Worm (Caenorhabditis elegans) whole organism, L2 larva: Measurements from ENCODE around the gene nmr-1.

Experiments used
- C34F6.9 ChIP-seq: fragments of 150-350 bp; optimal IDR thresholded peaks from 2 replicates; lab custom pipeline; 2014; ENCODE audit warnings: missing biosample characterization, missing genetic modification characterization
- F13H6.1 ChIP-seq: sonication (generic microtip); optimal IDR thresholded peaks from 2 replicates; lab custom pipeline; 2016; ENCODE audit warnings: missing genetic modification characterization, missing compliant biosample characterization
- R02D3.7 ChIP-seq: fragments of 150-350 bp; optimal IDR thresholded peaks from 2 replicates; lab custom pipeline; 2014; ENCODE audit warnings: missing biosample characterization, missing genetic modification characterization
- Y55F3AM.14 ChIP-seq: fragments of 200-800 bp; sonication (Bioruptor generic); optimal IDR thresholded peaks from 2 replicates; lab custom pipeline; 2018; ENCODE audit warnings: mild to moderate bottlenecking, missing genetic modification characterization, missing compliant biosample characterization
- alr-1 ChIP-seq: fragments of 150-350 bp; optimal IDR thresholded peaks from 2 replicates; lab custom pipeline; 2014; ENCODE audit warnings: missing biosample characterization, missing genetic modification characterization
- blmp-1 ChIP-seq: sonication (generic microtip); optimal IDR thresholded peaks from 2 replicates; lab custom pipeline; 2017; ENCODE audit warnings: missing genetic modification characterization, mild to moderate bottlenecking, missing compliant biosample characterization, antibody characterized with exemption, moderate library complexity; ENCODE audit not compliant: insufficient read depth
- ceh-82 ChIP-seq: fragments of 150-350 bp; optimal IDR thresholded peaks from 2 replicates; lab custom pipeline; 2014; ENCODE audit warnings: missing biosample characterization, missing genetic modification characterization
- dmd-4 ChIP-seq: sonication (generic microtip); optimal IDR thresholded peaks from 2 replicates; lab custom pipeline; 2017; ENCODE audit warnings: missing biosample characterization, missing genetic modification characterization
- egl-27 ChIP-seq: sonication (generic microtip); optimal IDR thresholded peaks from 3 replicates; lab custom pipeline; 2017; ENCODE audit warnings: missing biosample characterization, missing genetic modification reagents, missing genetic modification characterization
- fos-1 ChIP-seq: fragments of 150-350 bp; optimal IDR thresholded peaks from 2 replicates; lab custom pipeline; 2014; ENCODE audit warnings: missing biosample characterization, missing genetic modification characterization
- lin-11 ChIP-seq: fragments of 150-350 bp; sonication (generic microtip); optimal IDR thresholded peaks from 2 replicates; lab custom pipeline; 2014; ENCODE audit warnings: missing biosample characterization, missing genetic modification characterization, inconsistent platforms, mixed read lengths
- lin-39 ChIP-seq: fragments of 150-350 bp; optimal IDR thresholded peaks from 2 replicates; lab custom pipeline; 2014; ENCODE audit warnings: missing biosample characterization, missing genetic modification reagents, missing genetic modification characterization
- mab-5 ChIP-seq: fragments of 150-350 bp; optimal IDR thresholded peaks from 2 replicates; lab custom pipeline; 2014; ENCODE audit warnings: missing biosample characterization, missing genetic modification characterization
- mbf-1 ChIP-seq: sonication (generic microtip); optimal IDR thresholded peaks from 2 replicates; lab custom pipeline; 2017; ENCODE audit warnings: missing biosample characterization, missing genetic modification characterization
- mdl-1 ChIP-seq, 2 experiments: fragments of 150-350 bp in 1 of 2; sonication (generic microtip) in 1 of 2; optimal IDR thresholded peaks; 2 replicates each; lab custom pipeline; 2017; ENCODE audit warnings: missing biosample characterization in 2 of 2, missing genetic modification characterization in 2 of 2
- nhr-11 ChIP-seq: fragments of 150-350 bp; optimal IDR thresholded peaks from 2 replicates; lab custom pipeline; 2014; ENCODE audit warnings: missing biosample characterization, missing genetic modification characterization
- nhr-129 ChIP-seq: fragments of 150-350 bp; optimal IDR thresholded peaks from 2 replicates; lab custom pipeline; 2014; ENCODE audit warnings: missing biosample characterization, missing genetic modification characterization
- nhr-23 ChIP-seq: fragments of 150-350 bp; optimal IDR thresholded peaks from 2 replicates; lab custom pipeline; 2014; ENCODE audit warnings: missing biosample characterization, missing genetic modification reagents, missing genetic modification characterization
- nhr-237 ChIP-seq: fragments of 150-350 bp; optimal IDR thresholded peaks from 2 replicates; lab custom pipeline; 2014; ENCODE audit warnings: missing biosample characterization, missing genetic modification characterization
- nhr-25 ChIP-seq: fragments of 150-350 bp; sonication (generic microtip); optimal IDR thresholded peaks from 3 replicates; lab custom pipeline; 2014; ENCODE audit warnings: missing biosample characterization, missing genetic modification characterization
- nhr-6 ChIP-seq: fragments of 150-350 bp; optimal IDR thresholded peaks from 2 replicates; lab custom pipeline; 2014; ENCODE audit warnings: missing biosample characterization, missing genetic modification characterization
- peb-1 ChIP-seq: fragments of 150-350 bp; optimal IDR thresholded peaks from 2 replicates; lab custom pipeline; 2014; ENCODE audit warnings: missing biosample characterization, missing genetic modification characterization
- sma-9 ChIP-seq, 2 experiments: fragments of 150-350 bp in 1 of 2; sonication (generic microtip) in 1 of 2; optimal IDR thresholded peaks; 2 replicates each; lab custom pipeline; 2014 to 2016; ENCODE audit warnings: missing genetic modification characterization in 2 of 2, mild to moderate bottlenecking in 1 of 2, missing biosample characterization in 1 of 2, missing compliant biosample characterization in 1 of 2, missing genetic modification reagents in 1 of 2, moderate library complexity in 1 of 2
- unc-39 ChIP-seq: fragments of 150-350 bp; optimal IDR thresholded peaks from 2 replicates; lab custom pipeline; 2014; ENCODE audit warnings: missing biosample characterization, missing genetic modification characterization
- unc-55 ChIP-seq: fragments of 150-350 bp; sonication (generic microtip); optimal IDR thresholded peaks from 3 replicates; lab custom pipeline; 2014; ENCODE audit warnings: missing biosample characterization, missing genetic modification reagents, missing genetic modification characterization
- zag-1 ChIP-seq: fragments of 150-350 bp; optimal IDR thresholded peaks from 2 replicates; lab custom pipeline; 2014; ENCODE audit warnings: missing biosample characterization, missing genetic modification characterization

Gene nmr-1

DNA sequence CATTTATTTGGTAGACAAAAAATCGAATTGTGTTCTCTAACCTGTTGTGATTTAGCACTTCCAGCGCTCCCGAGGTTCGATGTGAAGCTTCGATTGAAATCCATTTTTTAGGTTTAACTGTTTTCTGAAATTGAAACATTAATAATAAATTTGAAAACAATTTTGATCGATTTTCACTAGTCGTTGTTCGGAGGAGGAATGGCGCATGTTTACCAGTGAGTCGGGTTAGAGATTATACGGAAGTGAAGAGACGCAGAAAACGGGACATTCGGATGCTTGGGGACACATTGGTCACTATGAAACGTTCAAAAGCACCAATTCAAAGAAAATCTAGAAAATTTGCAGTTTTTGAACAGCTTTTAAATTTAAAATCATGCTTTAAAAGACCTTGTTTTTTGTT, 47.6 kb downstream of the nmr-1 start, which contains the start of gene fbxl-3:
Gene fbxl-3, minus strand, starts transcription at position 124 of the 400 bp plus-strand sequence.
- TF ChIP-seq egl-27 (tag; lab: Kevin White, UChicago) (no peak), sma-9 (GFP tag; optimal IDR thresholded peaks at IDR 0.05; lab: Kevin White, UChicago) (no peak), sma-9 (tag; optimal IDR thresholded peaks at IDR 0.05; lab: Kevin White, UChicago) (no peak), unc-39 (tag; lab: Kevin White, UChicago) (no peak), nhr-129 (tag; lab: Kevin White, UChicago) (no peak), ceh-82 (tag; lab: Kevin White, UChicago) (no peak), R02D3.7 (no peak), nhr-11 (tag; lab: Kevin White, UChicago) (no peak), mdl-1 (tag; optimal IDR thresholded peaks at IDR 0.05; lab: Kevin White, UChicago) (no peak)

- no peak for TF ChIP-seq egl-27 (tag; lab: Kevin White, UChicago)
- TF ChIP-seq blmp-1 (tag; lab: Kevin White, UChicago): no peak
- TF ChIP-seq fos-1 (tag; lab: Kevin White, UChicago): no peak
Measured at ce11 chrII:5395594-5395993, 50.8 kb downstream of the nmr-1 start, which contains the start of gene pink-1. TSS of gene pink-1 (minus strand) at chrII:5395694.

- no peak for TF ChIP-seq peb-1
- no peak for TF ChIP-seq mbf-1 (tag; lab: Kevin White, UChicago)
- TF ChIP-seq nhr-6 (tag; lab: Kevin White, UChicago): no peak
- TF ChIP-seq dmd-4 (tag; lab: Kevin White, UChicago): no peak
- no peak for TF ChIP-seq egl-27 (tag; lab: Kevin White, UChicago)
- no peak for TF ChIP-seq nhr-25
- TF ChIP-seq lin-11: no peak
- TF ChIP-seq zag-1 (tag; lab: Kevin White, UChicago): no peak
- no peak for TF ChIP-seq sma-9 (GFP tag; optimal IDR thresholded peaks at IDR 0.05; lab: Kevin White, UChicago)
- TF ChIP-seq sma-9 (tag; optimal IDR thresholded peaks at IDR 0.05; lab: Kevin White, UChicago): no peak
- no peak for TF ChIP-seq fos-1 (tag; lab: Kevin White, UChicago)
- TF ChIP-seq nhr-237: no peak
- no peak for TF ChIP-seq F13H6.1 (tag; lab: Kevin White, UChicago)
- TF ChIP-seq nhr-23 (tag; lab: Kevin White, UChicago): no peak
- no peak for TF ChIP-seq Y55F3AM.14 (GFP tag; lab: Kevin White, UChicago)
- no peak for TF ChIP-seq C34F6.9 (tag; lab: Kevin White, UChicago)
- TF ChIP-seq alr-1 (tag; lab: Kevin White, UChicago): no peak
- TF ChIP-seq unc-39 (tag; lab: Kevin White, UChicago): no peak
- TF ChIP-seq lin-39 (tag; lab: Kevin White, UChicago): no peak
Measured at ce11 chrII:5393090-5393489, 53.3 kb downstream of the nmr-1 start, which contains the start of gene brap-2. TSS of gene brap-2 (minus strand) at chrII:5393190.

- TF ChIP-seq mab-5 (tag; lab: Kevin White, UChicago) (no peak), sma-9 (GFP tag; optimal IDR thresholded peaks at IDR 0.05; lab: Kevin White, UChicago) (no peak), sma-9 (tag; optimal IDR thresholded peaks at IDR 0.05; lab: Kevin White, UChicago) (no peak), unc-55 (no peak), nhr-237 (no peak), alr-1 (tag; lab: Kevin White, UChicago) (no peak), blmp-1 (tag; lab: Kevin White, UChicago) (no peak), mbf-1 (tag; lab: Kevin White, UChicago) (no peak)
Measured at ce11 chrII:5391447-5391846, 55.0 kb downstream of the nmr-1 start.
